Worm (Caenorhabditis elegans): ENCODE measurements around the gene C18G1.1.

C18G1.1 gene

ce11 chrV:4790368-4790767, 12.6 kb downstream of the C18G1.1 start, which contains the start of gene R02F11.12:
R02F11.12 (plus strand) TSS chrV:4790668.
- TF ChIP-seq daf-8 (GFP tag; IDR thresholded peaks at IDR 0.05) = no peak
- no peak for TF ChIP-seq attf-4 (tag; optimal IDR thresholded peaks at IDR 0.05)
- no peak for TF ChIP-seq lin-38 (GFP tag; IDR thresholded peaks at IDR 0.05)
- no peak for TF ChIP-seq zfp-3 (GFP tag; conservative IDR thresholded peaks at IDR 0.05)
- TF ChIP-seq php-3 (GFP tag; IDR thresholded peaks at IDR 0.05) = no peak
- TF ChIP-seq ces-1 (GFP tag; optimal IDR thresholded peaks at IDR 0.05) = no peak
- no peak for TF ChIP-seq ZK546.5 (tag; optimal IDR thresholded peaks at IDR 0.05)
- no peak for TF ChIP-seq dmd-9 (GFP tag; IDR thresholded peaks at IDR 0.05)
- no peak for TF ChIP-seq hif-1 (tag; optimal IDR thresholded peaks at IDR 0.05)
- no peak for TF ChIP-seq unc-62 (GFP tag; optimal IDR thresholded peaks at IDR 0.05 in 1 of 2)
- TF ChIP-seq unc-62 (tag; optimal IDR thresholded peaks at IDR 0.05) = no peak

ce11 chrV:4791569-4791968, 13.8 kb downstream of the C18G1.1 start, which contains the start of gene R02F11.11:
R02F11.11 (plus strand) TSS chrV:4791869.
- no peak for TF ChIP-seq aha-1 (tag)
- no peak for TF ChIP-seq daf-19 (GFP tag; conservative IDR thresholded peaks at IDR 0.05)
- no peak for TF ChIP-seq spr-3 (GFP tag; optimal IDR thresholded peaks at IDR 0.05)
- no peak for TF ChIP-seq dpl-1 (GFP tag; optimal IDR thresholded peaks at IDR 0.05)
- no peak for TF ChIP-seq cey-2 (tag; optimal IDR thresholded peaks at IDR 0.05; ENCODE audit: borderline replicate concordance, insufficient read depth)
- no peak for TF ChIP-seq dmd-9 (GFP tag; IDR thresholded peaks at IDR 0.05)

ce11 chrV:4794308-4794707, 16.5 kb downstream of the C18G1.1 start, which contains the start of gene R02F11.2:
R02F11.2 (plus strand) TSS chrV:4794599.
- no peak for TF ChIP-seq hmg-1.1 (GFP tag; IDR thresholded peaks at IDR 0.05)
- no peak for TF ChIP-seq zfp-3 (GFP tag; conservative IDR thresholded peaks at IDR 0.05)
- TF ChIP-seq Y105C5A.15 (GFP tag; IDR thresholded peaks at IDR 0.05) = no peak
- peak; percentile 60 for TF ChIP-seq nhr-11 (tag; optimal IDR thresholded peaks at IDR 0.05)
- TF ChIP-seq F44E2.7 (GFP tag; IDR thresholded peaks at IDR 0.05) = no peak
- TF ChIP-seq lin-29 (GFP tag; IDR thresholded peaks at IDR 0.05) = no peak

ce11 chrV:4800794-4801193, 23.0 kb downstream of the C18G1.1 start, which contains the start of gene R02F11.1:
R02F11.1 (plus strand) TSS chrV:4801094.
- TF ChIP-seq daf-19 (GFP tag; conservative IDR thresholded peaks at IDR 0.05) = no peak
- TF ChIP-seq set-16 (GFP tag; IDR thresholded peaks at IDR 0.05) = 0 out of 2 replicates have a peak, but pooled peaks have one; percentile 11

- TF ChIP-seq lsy-2 (tag; optimal IDR thresholded peaks at IDR 0.05) (no peak), aha-1 (tag) (no peak), ces-1 (GFP tag; optimal IDR thresholded peaks at IDR 0.05) (no peak), egl-43 (GFP tag; IDR thresholded peaks at IDR 0.05) (peak; percentile 73; the same call in 1 of the 2 replicates), snpc-1.2 (GFP tag; IDR thresholded peaks at IDR 0.05) (peak; percentile 30; the same call in 1 of the 2 replicates), set-16 (GFP tag; IDR thresholded peaks at IDR 0.05) (peak; percentile 67)
These were observed 24.2 kb downstream of the C18G1.1 start for ce11 chrV:4801943-4802342.

- TF ChIP-seq nhr-102 (tag; optimal IDR thresholded peaks at IDR 0.05) (no peak), madf-5 (GFP tag; IDR thresholded peaks at IDR 0.05) (no peak), daf-19 (GFP tag; conservative IDR thresholded peaks at IDR 0.05) (no peak), php-3 (GFP tag; IDR thresholded peaks at IDR 0.05) (no peak), lin-38 (GFP tag; IDR thresholded peaks at IDR 0.05) (no peak), F44E2.7 (GFP tag; IDR thresholded peaks at IDR 0.05) (no peak)
These were observed 28.1 kb downstream of the C18G1.1 start, which contains the start of gene R02F11.3 for ce11 chrV:4805847-4806246. R02F11.3 (minus strand) TSS chrV:4805947.

ce11 chrV:4806859-4807258, 29.1 kb downstream of the C18G1.1 start:
- TF ChIP-seq mxl-3 (GFP tag; optimal IDR thresholded peaks at IDR 0.05) (peak; percentile 9), hlh-30 (tag; optimal IDR thresholded peaks at IDR 0.05; ENCODE audit: insufficient read depth) (peak; percentile 50), nhr-28 (tag; optimal IDR thresholded peaks at IDR 0.05) (peak; percentile 67), ctbp-1 (GFP tag; IDR thresholded peaks at IDR 0.05) (no peak), nhr-76 (tag; optimal IDR thresholded peaks at IDR 0.05) (no peak)
